Worm (Caenorhabditis elegans) whole organism, L3 larva: ENCODE measurements around the gene Y76A2B.4.

ENCODE experiments used
- R02D3.7 ChIP-seq: fragments of 150-350 bp; optimal IDR thresholded peaks from 2 replicates; lab custom pipeline; 2014; ENCODE audit warnings: missing biosample characterization, missing genetic modification characterization
- ZK546.5 ChIP-seq: sonication (generic microtip); optimal IDR thresholded peaks from 2 replicates; lab custom pipeline; 2017; ENCODE audit warnings: missing biosample characterization, missing genetic modification characterization
- ama-1 ChIP-seq: fragments of 150-350 bp; optimal IDR thresholded peaks from 2 replicates; lab custom pipeline; 2018
- ceh-82 ChIP-seq: fragments of 150-350 bp; optimal IDR thresholded peaks from 2 replicates; lab custom pipeline; 2014; ENCODE audit warnings: missing biosample characterization, missing genetic modification characterization
- egl-27 ChIP-seq: sonication (generic microtip); optimal IDR thresholded peaks from 4 replicates; lab custom pipeline; 2017; ENCODE audit warnings: missing biosample characterization, missing genetic modification reagents, missing genetic modification characterization
- elt-2 ChIP-seq: sonication (generic microtip); optimal IDR thresholded peaks from 2 replicates; lab custom pipeline; 2016; ENCODE audit warnings: missing genetic modification reagents, mild to moderate bottlenecking, missing genetic modification characterization, missing compliant biosample characterization
- fkh-2 ChIP-seq: fragments of 150-350 bp; optimal IDR thresholded peaks from 2 replicates; lab custom pipeline; 2014; ENCODE audit warnings: missing biosample characterization, missing genetic modification reagents, missing genetic modification characterization
- mdl-1 ChIP-seq: fragments of 150-350 bp; optimal IDR thresholded peaks from 2 replicates; lab custom pipeline; 2014; ENCODE audit warnings: missing biosample characterization, missing genetic modification characterization
- nhr-11 ChIP-seq: fragments of 150-350 bp; optimal IDR thresholded peaks from 2 replicates; lab custom pipeline; 2014; ENCODE audit warnings: missing biosample characterization, missing genetic modification characterization
- nhr-76 ChIP-seq: fragments of 150-350 bp; sonication (generic microtip); optimal IDR thresholded peaks from 5 replicates; lab custom pipeline; 2014; ENCODE audit warnings: missing biosample characterization, missing genetic modification characterization
- nhr-77 ChIP-seq: fragments of 150-350 bp; optimal IDR thresholded peaks from 2 replicates; lab custom pipeline; 2014; ENCODE audit warnings: missing biosample characterization, missing genetic modification characterization
- pqm-1 ChIP-seq: fragments of 150-350 bp; optimal IDR thresholded peaks from 2 replicates; lab custom pipeline; 2017; ENCODE audit warnings: missing biosample characterization, missing genetic modification characterization, inconsistent platforms
- unc-39 ChIP-seq: sonication (generic microtip); optimal IDR thresholded peaks from 4 replicates; lab custom pipeline; 2017; ENCODE audit warnings: missing biosample characterization, missing genetic modification characterization

DNA sequence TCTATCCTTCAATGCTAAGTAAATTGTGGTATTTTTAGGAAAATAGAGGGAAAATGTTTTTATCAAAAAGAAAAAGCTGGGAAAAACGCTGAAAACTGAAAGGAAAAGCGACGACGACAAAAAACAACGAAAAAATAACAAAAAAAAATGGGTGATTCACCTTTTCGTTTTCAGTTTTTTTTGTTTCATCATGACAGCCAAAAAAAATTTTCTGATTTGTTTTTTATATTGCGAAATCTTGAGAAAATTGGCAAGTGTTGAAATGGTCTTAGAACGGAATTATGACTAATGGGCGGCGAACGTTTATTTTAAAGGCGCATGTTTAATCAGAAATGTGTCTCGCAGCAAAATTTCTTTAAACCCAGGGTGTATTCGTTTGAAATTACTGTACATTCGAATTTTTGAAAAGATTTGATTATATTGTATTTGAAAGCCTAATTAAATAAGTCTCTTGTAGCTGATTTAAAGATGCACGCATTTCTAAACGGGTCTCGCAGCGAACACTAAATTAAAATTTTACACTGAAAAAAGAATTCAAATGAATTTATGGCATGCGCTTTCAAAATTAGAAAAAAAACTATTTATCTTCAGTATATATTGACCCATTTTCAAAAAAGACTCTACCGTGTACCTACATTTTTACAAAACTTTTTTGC is 10.7 kb downstream of the Y76A2B.4 start:
- TF ChIP-seq mdl-1 (tag; lab: Kevin White, UChicago) (no peak), pqm-1 (no peak), nhr-11 (no peak), ceh-82 (tag; lab: Kevin White, UChicago) (no peak), unc-39 (no peak), R02D3.7 (no peak), nhr-77 (tag; lab: Kevin White, UChicago) (no peak), ama-1 (lab: Kevin White, UChicago) (no peak), elt-2 (tag; lab: Kevin White, UChicago) (no peak), fkh-2 (tag; lab: Kevin White, UChicago) (no peak), ZK546.5 (no peak), egl-27 (tag; lab: Kevin White, UChicago) (no peak), nhr-76 (tag; lab: Kevin White, UChicago) (no peak)
